Fruit fly (Drosophila melanogaster) whole organism, embryonic: ENCODE data around the gene CG2652.

Source experiments
- ATbp ChIP-seq: fragments of 200-800 bp; sonication (Bioruptor generic); optimal IDR thresholded peaks from 2 replicates; lab custom pipeline; 2017; ENCODE audit warnings: missing biosample characterization, mild to moderate bottlenecking, missing genetic modification characterization, missing genetic modification reagents
- Abd-B ChIP-seq: fragments of 200-800 bp; sonication (Bioruptor generic); optimal IDR thresholded peaks from 2 replicates; lab custom pipeline; 2018; ENCODE audit warnings: missing biosample characterization, mild to moderate bottlenecking, missing genetic modification characterization, moderate library complexity
- Aef1 ChIP-seq: fragments of 200-800 bp; sonication (Bioruptor generic); IDR thresholded peaks from 3 replicates; pipeline ENCODE4 v1.3.6; 2022; ENCODE audit warnings: missing biosample characterization, missing genetic modification characterization
- BtbVII ChIP-seq: fragments of 200-800 bp; sonication (Bioruptor generic); optimal IDR thresholded peaks from 3 replicates; lab custom pipeline; 2017; ENCODE audit warnings: missing biosample characterization, mild to moderate bottlenecking, missing genetic modification characterization
- CG10979 ChIP-seq: fragments of 200-800 bp; sonication (Bioruptor generic); optimal IDR thresholded peaks from 2 replicates; lab custom pipeline; 2018; ENCODE audit warnings: missing biosample characterization, mild to moderate bottlenecking, missing genetic modification characterization, moderate library complexity
- CG11247 ChIP-seq: fragments of 200-800 bp; sonication (Bioruptor generic); IDR thresholded peaks from 2 replicates; pipeline ENCODE4 v1.3.6; 2022; ENCODE audit warnings: missing biosample characterization, missing genetic modification characterization
- CG1529 ChIP-seq: fragments of 200-800 bp; sonication (Bioruptor generic); optimal IDR thresholded peaks from 3 replicates; lab custom pipeline; 2018; ENCODE audit warnings: missing biosample characterization, missing genetic modification characterization
- CG17186 ChIP-seq: fragments of 200-800 bp; sonication (Bioruptor generic); optimal IDR thresholded peaks from 3 replicates; lab custom pipeline; 2017; ENCODE audit warnings: missing biosample characterization, missing genetic modification reagents, missing genetic modification characterization
- CG17385 ChIP-seq: fragments of 200-800 bp; sonication (Bioruptor generic); optimal IDR thresholded peaks from 3 replicates; lab custom pipeline; 2018; ENCODE audit warnings: missing biosample characterization, mild to moderate bottlenecking, missing genetic modification characterization
- CG18764 ChIP-seq: fragments of 200-800 bp; sonication (Bioruptor generic); optimal IDR thresholded peaks from 3 replicates; lab custom pipeline; 2016; ENCODE audit warnings: missing biosample characterization, missing genetic modification characterization
- CG2712 ChIP-seq: fragments of 200-800 bp; optimal IDR thresholded peaks from 3 replicates; lab custom pipeline; 2019; ENCODE audit warnings: missing biosample characterization, mild to moderate bottlenecking, missing genetic modification characterization, moderate library complexity
- CG31441 ChIP-seq: fragments of 200-800 bp; sonication (Bioruptor generic); IDR thresholded peaks from 2 replicates; pipeline ENCODE4 v1.3.6; 2022; ENCODE audit warnings: missing biosample characterization, missing genetic modification characterization
- CG3281 ChIP-seq: fragments of 200-800 bp; sonication (Bioruptor generic); optimal IDR thresholded peaks from 3 replicates; lab custom pipeline; 2017; ENCODE audit warnings: missing biosample characterization, mild to moderate bottlenecking, missing genetic modification characterization
- CG6254 ChIP-seq: fragments of 200-800 bp; sonication (Bioruptor generic); optimal IDR thresholded peaks from 3 replicates; lab custom pipeline; 2017; ENCODE audit warnings: mild to moderate bottlenecking, missing biosample characterization, missing genetic modification reagents, missing genetic modification characterization
- CG8290 ChIP-seq, 3 experiments: fragments of 200-800 bp; sonication (Bioruptor generic); optimal IDR thresholded peaks; 2 replicates each; lab custom pipeline; 2016 to 2019; ENCODE audit warnings: missing biosample characterization in 3 of 3, missing genetic modification characterization in 3 of 3, mild to moderate bottlenecking in 2 of 3, moderate library complexity in 1 of 3
- CG8944 ChIP-seq: fragments of 200-800 bp; sonication (Bioruptor generic); optimal IDR thresholded peaks from 3 replicates; lab custom pipeline; 2016; ENCODE audit warnings: missing biosample characterization, missing genetic modification characterization
- CG9817 ChIP-seq: fragments of 200-800 bp; sonication (Bioruptor generic); optimal IDR thresholded peaks from 2 replicates; lab custom pipeline; 2018; ENCODE audit warnings: missing biosample characterization, mild to moderate bottlenecking, missing genetic modification characterization, moderate library complexity
- CTCF ChIP-seq: fragments of 200-800 bp; sonication (Bioruptor generic); optimal IDR thresholded peaks from 2 replicates; lab custom pipeline; 2017; ENCODE audit warnings: missing biosample characterization, mild to moderate bottlenecking, missing genetic modification characterization, moderate library complexity
- CoRest ChIP-seq: fragments of 200-800 bp; sonication (Bioruptor generic); optimal IDR thresholded peaks from 3 replicates; lab custom pipeline; 2018; ENCODE audit warnings: missing biosample characterization, mild to moderate bottlenecking, missing genetic modification characterization, moderate library complexity
- Dek ChIP-seq: fragments of 200-800 bp; sonication (Bioruptor generic); optimal IDR thresholded peaks from 3 replicates; lab custom pipeline; 2019; ENCODE audit warnings: missing biosample characterization, mild to moderate bottlenecking, missing genetic modification characterization, moderate library complexity
- Gsc ChIP-seq: fragments of 200-800 bp; sonication (Bioruptor generic); IDR thresholded peaks from 2 replicates; pipeline ENCODE4 v1.3.6; 2022; ENCODE audit warnings: missing biosample characterization, missing genetic modification characterization
- HLHmδ ChIP-seq: fragments of 200-800 bp; sonication (Bioruptor generic); optimal IDR thresholded peaks from 2 replicates; lab custom pipeline; 2018; ENCODE audit warnings: missing biosample characterization, mild to moderate bottlenecking, missing genetic modification characterization, moderate library complexity
- Hr3 ChIP-seq: fragments of 200-800 bp; sonication (Bioruptor generic); optimal IDR thresholded peaks from 3 replicates; lab custom pipeline; 2016; ENCODE audit warnings: missing biosample characterization, missing genetic modification characterization
- MTF-1 ChIP-seq: fragments of 200-800 bp; sonication (Bioruptor generic); optimal IDR thresholded peaks from 2 replicates; lab custom pipeline; 2018; ENCODE audit warnings: missing biosample characterization, mild to moderate bottlenecking, missing genetic modification characterization, borderline replicate concordance
- Oli ChIP-seq: fragments of 200-800 bp; sonication (Bioruptor generic); optimal IDR thresholded peaks from 2 replicates; lab custom pipeline; 2018; ENCODE audit warnings: missing biosample characterization, mild to moderate bottlenecking, missing genetic modification characterization, moderate library complexity
- Opbp ChIP-seq: fragments of 200-800 bp; sonication (Bioruptor generic); IDR thresholded peaks from 3 replicates; pipeline ENCODE4 v1.3.6; 2022; ENCODE audit warnings: missing biosample characterization, missing genetic modification characterization; ENCODE audit not compliant: partially characterized antibody
- Xrp1 ChIP-seq: fragments of 200-800 bp; sonication (Bioruptor generic); IDR thresholded peaks from 2 replicates; pipeline ENCODE4 v1.3.6; 2022; ENCODE audit warnings: missing biosample characterization, missing genetic modification characterization
- bsh ChIP-seq, 2 experiments: fragments of 200-800 bp; sonication (Bioruptor generic); optimal IDR thresholded peaks; 2 replicates each; lab custom pipeline; 2017 to 2018; ENCODE audit warnings: mild to moderate bottlenecking in 2 of 2, missing biosample characterization in 2 of 2, missing genetic modification characterization in 2 of 2, moderate library complexity in 1 of 2
- cad ChIP-seq: fragments of >200 bp; optimal IDR thresholded peaks from 2 replicates; lab custom pipeline; 2017; ENCODE audit warnings: missing biosample characterization, missing genetic modification characterization
- ci ChIP-seq: fragments of 200-800 bp; sonication (Bioruptor generic); IDR thresholded peaks from 3 replicates; pipeline ENCODE4 v1.3.6; 2022; ENCODE audit warnings: missing biosample characterization, missing genetic modification characterization
- crol ChIP-seq: fragments of 200-800 bp; sonication (Bioruptor generic); IDR thresholded peaks from 2 replicates; pipeline ENCODE4 v1.3.6; 2022; ENCODE audit warnings: missing biosample characterization, missing genetic modification characterization
- crp ChIP-seq, 2 experiments: fragments of 200-800 bp; sonication (Bioruptor generic); optimal IDR thresholded peaks; 2 replicates in 1 of 2; 3 replicates in 1 of 2; lab custom pipeline; 2017; ENCODE audit warnings: missing biosample characterization in 2 of 2, missing genetic modification characterization in 2 of 2, mild to moderate bottlenecking in 1 of 2, moderate library complexity in 1 of 2
- ems ChIP-seq: fragments of 200-800 bp; sonication (Bioruptor generic); optimal IDR thresholded peaks from 3 replicates; lab custom pipeline; 2016; ENCODE audit warnings: missing biosample characterization, missing genetic modification characterization
- gt ChIP-seq: fragments of 200-800 bp; sonication (Bioruptor generic); IDR thresholded peaks from 2 replicates; pipeline ENCODE4 v1.3.6; 2022; ENCODE audit warnings: missing biosample characterization, missing genetic modification characterization
- kay ChIP-seq: fragments of 200-800 bp; sonication (Bioruptor generic); optimal IDR thresholded peaks from 2 replicates; lab custom pipeline; 2016; ENCODE audit warnings: missing biosample characterization, missing genetic modification characterization
- lilli ChIP-seq: fragments of 200-800 bp; sonication (Bioruptor generic); optimal IDR thresholded peaks from 3 replicates; lab custom pipeline; 2016; ENCODE audit warnings: missing biosample characterization, missing genetic modification characterization
- nmo ChIP-seq: fragments of 200-800 bp; sonication (Bioruptor generic); optimal IDR thresholded peaks from 2 replicates; lab custom pipeline; 2018; ENCODE audit warnings: missing biosample characterization, mild to moderate bottlenecking, missing genetic modification characterization, moderate library complexity
- pan ChIP-seq, 4 experiments: fragments of >200 bp in 3 of 4; fragments of 200-800 bp in 1 of 4; sonication (Bioruptor generic) in 1 of 4; optimal IDR thresholded peaks in 3 of 4; IDR thresholded peaks in 1 of 4; 2 replicates each; pipeline versions ENCODE4 v1.3.6 to Lab custom; 2017 to 2022; ENCODE audit warnings: missing biosample characterization in 2 of 4, missing genetic modification characterization in 2 of 4, mixed read lengths in 1 of 4
- pfk ChIP-seq: fragments of 200-800 bp; sonication (Bioruptor generic); optimal IDR thresholded peaks from 2 replicates; lab custom pipeline; 2018; ENCODE audit warnings: missing biosample characterization, mild to moderate bottlenecking, missing genetic modification characterization, moderate library complexity
- phol ChIP-seq: fragments of 200-800 bp; sonication (Bioruptor generic); optimal IDR thresholded peaks from 3 replicates; lab custom pipeline; 2018; ENCODE audit warnings: missing biosample characterization, mild to moderate bottlenecking, missing genetic modification characterization, moderate library complexity
- sens ChIP-seq: fragments of 200-800 bp; sonication (Bioruptor generic); peaks from one replicate; lab custom pipeline; 2016; ENCODE audit warnings: missing biosample characterization, missing genetic modification characterization
- sqz ChIP-seq: fragments of 200-800 bp; sonication (Bioruptor generic); optimal IDR thresholded peaks from 3 replicates; lab custom pipeline; 2018; ENCODE audit warnings: missing biosample characterization, mild to moderate bottlenecking, missing genetic modification characterization
- zfh1 ChIP-seq: fragments of 200-800 bp; sonication (Bioruptor generic); IDR thresholded peaks from 3 replicates; pipeline ENCODE4 v1.3.6; 2022; ENCODE audit warnings: missing biosample characterization, missing genetic modification characterization

The CG2652 gene

dm6 chrX:2663416-2663815 is 19.3 kb downstream of the CG2652 start (continued):
- peak; percentile 18 for TF ChIP-seq BtbVII (GFP tag; lab: Kevin White, UChicago)
- TF ChIP-seq Oli (tag; lab: Kevin White, UChicago): no peak

- TF ChIP-seq Dek (no peak), MTF-1 (GFP tag; lab: Kevin White, UChicago) (no peak), sqz (GFP tag; lab: Kevin White, UChicago) (no peak), zfh1 (GFP tag; lab: Robert Waterston, UW) (0 out of 3 replicates have a peak, but pooled peaks have one; percentile 12), Aef1 (GFP tag; lab: Robert Waterston, UW) (no peak), phol (tag; lab: Kevin White, UChicago) (no peak), pan (optimal IDR thresholded peaks at IDR 0.05; lab: Kevin White, UChicago) (no peak), pan (GFP tag; optimal IDR thresholded peaks at IDR 0.05 in 1 of 2, IDR thresholded peaks at IDR 0.05 in 1 of 2) (peak in 1 of 2 experiments; percentile 7), CG17186 (no peak)
These were observed 20.1 kb downstream of the CG2652 start for dm6 chrX:2662540-2663133.

dm6 chrX:2661758-2662157 is 21.0 kb downstream of the CG2652 start:
- no peak for TF ChIP-seq CG8290 (GFP tag; optimal IDR thresholded peaks at IDR 0.05; lab: Kevin White, UChicago)
- TF ChIP-seq CG8290 (tag; optimal IDR thresholded peaks at IDR 0.05; lab: Kevin White, UChicago): peak in 1 of 2 experiments; percentile 6
- TF ChIP-seq crp (GFP tag; optimal IDR thresholded peaks at IDR 0.05; lab: Kevin White, UChicago): no peak
- TF ChIP-seq Hr3 (GFP tag; lab: Kevin White, UChicago): no peak
- peak; percentile 81 for TF ChIP-seq crol (GFP tag; lab: Robert Waterston, UW)
- TF ChIP-seq sens (GFP tag; lab: Kevin White, UChicago): peak; percentile 49
- TF ChIP-seq Gsc: no peak
- TF ChIP-seq gt: no peak
- no peak for TF ChIP-seq CG9817
- 0 out of 3 replicates have a peak, but pooled peaks have one; percentile 43 for TF ChIP-seq ci (GFP tag; lab: Robert Waterston, UW)
- TF ChIP-seq CG2712 (tag; lab: Kevin White, UChicago): no peak

dm6 chrX:2659430-2660075 is 23.2 kb downstream of the CG2652 start:
- TF ChIP-seq Xrp1 (GFP tag; lab: Robert Waterston, UW) (peak; percentile 19; the same call in 1 of the 2 replicates), ems (GFP tag; lab: Kevin White, UChicago) (no peak), CG6254 (GFP tag; lab: Kevin White, UChicago) (peak; percentile 54), pfk (GFP tag; lab: Kevin White, UChicago) (peak; percentile 31), Opbp (GFP tag; lab: Robert Waterston, UW) (no peak), Abd-B (GFP tag; lab: Kevin White, UChicago) (no peak), CG11247 (GFP tag; lab: Robert Waterston, UW) (0 out of 2 replicates have a peak, but pooled peaks have one; percentile 18), CG17186 (no peak), CoRest (no peak), bsh (GFP tag; optimal IDR thresholded peaks at IDR 0.05; lab: Kevin White, UChicago) (peak in 1 of 2 experiments; percentile 8), CG18764 (GFP tag; lab: Kevin White, UChicago) (no peak), nmo (GFP tag; lab: Kevin White, UChicago) (peak; percentile 16), CG3281 (GFP tag; lab: Kevin White, UChicago) (no peak), HLHmδ (GFP tag; lab: Kevin White, UChicago) (peak; percentile 49), CG31441 (GFP tag; lab: Robert Waterston, UW) (0 out of 2 replicates have a peak, but pooled peaks have one; percentile 26), ATbp (GFP tag; lab: Kevin White, UChicago) (peak; percentile 12), CG10979 (tag; lab: Kevin White, UChicago) (peak; percentile 5), sens (GFP tag; lab: Kevin White, UChicago) (peak; percentile 79), lilli (no peak), CG1529 (GFP tag; lab: Kevin White, UChicago) (no peak), CTCF (peak; percentile 88), CG17385 (no peak), CG8944 (GFP tag; lab: Kevin White, UChicago) (no peak), Aef1 (GFP tag; lab: Robert Waterston, UW) (no peak), cad (GFP tag; lab: Kevin White, UChicago) (no peak), kay (GFP tag; lab: Kevin White, UChicago) (no peak)
